Worm (Caenorhabditis elegans): ENCODE results near the gene Y51H4A.1.

Y51H4A.1 gene

ce11 chrIV:16491411-16492036 lies 14.4 kb upstream of the Y51H4A.1 start:
- TF ChIP-seq elt-4 (tag; optimal IDR thresholded peaks at IDR 0.05) (no peak), ceh-45 (GFP tag; IDR thresholded peaks at IDR 0.05) (no peak), ceh-48 (tag; optimal IDR thresholded peaks at IDR 0.05) (no peak), pha-4 (tag; optimal IDR thresholded peaks at IDR 0.05) (no peak), ceh-34 (tag; optimal IDR thresholded peaks at IDR 0.05) (peak; percentile 46), unc-3 (GFP tag; conservative IDR thresholded peaks at IDR 0.05) (no peak), unc-3 (tag; optimal IDR thresholded peaks at IDR 0.05) (peak; percentile 26), gmeb-2 (tag; optimal IDR thresholded peaks at IDR 0.05) (peak; percentile 30), ahr-1 (tag; optimal IDR thresholded peaks at IDR 0.05) (no peak), ets-4 (tag; optimal IDR thresholded peaks at IDR 0.05) (no peak), ceh-9 (tag; optimal IDR thresholded peaks at IDR 0.05) (no peak), hlh-13 (GFP tag; optimal IDR thresholded peaks at IDR 0.05) (no peak), madf-2 (tag; optimal IDR thresholded peaks at IDR 0.05) (peak; percentile 48), ceh-19 (GFP tag; optimal IDR thresholded peaks at IDR 0.05) (peak; percentile 8), ceh-24 (tag; optimal IDR thresholded peaks at IDR 0.05) (no peak), odd-2 (tag; optimal IDR thresholded peaks at IDR 0.05) (no peak), nfya-1 (tag; optimal IDR thresholded peaks at IDR 0.05) (peak; percentile 81), fkh-10 (GFP tag; optimal IDR thresholded peaks at IDR 0.05) (no peak), K02D7.2 (tag; optimal IDR thresholded peaks at IDR 0.05) (no peak), nhr-232 (tag; optimal IDR thresholded peaks at IDR 0.05) (no peak), ceh-2 (tag; optimal IDR thresholded peaks at IDR 0.05) (peak; percentile 12), tbx-7 (tag; optimal IDR thresholded peaks at IDR 0.05) (peak; percentile 5), dmd-4 (tag; optimal IDR thresholded peaks at IDR 0.05; ENCODE audit: borderline replicate concordance) (no peak), npax-4 (tag; optimal IDR thresholded peaks at IDR 0.05) (no peak), che-1 (tag; optimal IDR thresholded peaks at IDR 0.05) (peak; percentile 22), ztf-16 (tag; optimal IDR thresholded peaks at IDR 0.05) (no peak), lin-11 (tag; optimal IDR thresholded peaks at IDR 0.05) (no peak), ceh-22 (tag; optimal IDR thresholded peaks at IDR 0.05) (no peak), unc-42 (tag; optimal IDR thresholded peaks at IDR 0.05) (peak; percentile 57), nhr-11 (tag; optimal IDR thresholded peaks at IDR 0.05) (no peak), ceh-14 (tag; optimal IDR thresholded peaks at IDR 0.05) (no peak), pat-9 (tag; optimal IDR thresholded peaks at IDR 0.05) (no peak), sox-2 (GFP tag; IDR thresholded peaks at IDR 0.05) (no peak), fax-1 (tag; optimal IDR thresholded peaks at IDR 0.05) (no peak), pros-1 (tag; optimal IDR thresholded peaks at IDR 0.05) (peak; percentile 42), K09A11.1 (tag; optimal IDR thresholded peaks at IDR 0.05; ENCODE audit: insufficient read depth) (peak; percentile 9), hlh-15 (tag; optimal IDR thresholded peaks at IDR 0.05) (no peak), eyg-1 (tag; optimal IDR thresholded peaks at IDR 0.05) (no peak), ttx-3 (tag; optimal IDR thresholded peaks at IDR 0.05) (no peak), hlh-6 (tag; optimal IDR thresholded peaks at IDR 0.05) (no peak), syd-9 (tag; optimal IDR thresholded peaks at IDR 0.05) (no peak), C38D4.7 (GFP tag; optimal IDR thresholded peaks at IDR 0.05) (peak; percentile 29), lim-6 (tag; optimal IDR thresholded peaks at IDR 0.05) (no peak), T23F11.4 (GFP tag; optimal IDR thresholded peaks at IDR 0.05) (peak; percentile 61), ceh-6 (GFP tag; optimal IDR thresholded peaks at IDR 0.05) (no peak), unc-55 (GFP tag; optimal IDR thresholded peaks at IDR 0.05) (peak; percentile 43), hlh-8 (tag; optimal IDR thresholded peaks at IDR 0.05) (peak; percentile 50), pqm-1 (tag; optimal IDR thresholded peaks at IDR 0.05) (no peak), fkh-6 (tag; optimal IDR thresholded peaks at IDR 0.05) (no peak), tbx-2 (tag; optimal IDR thresholded peaks at IDR 0.05) (peak; percentile 75), pax-1 (tag; optimal IDR thresholded peaks at IDR 0.05) (no peak), ref-2 (tag; optimal IDR thresholded peaks at IDR 0.05) (peak; percentile 78), pag-3 (tag; optimal IDR thresholded peaks at IDR 0.05; ENCODE audit: borderline replicate concordance) (no peak)
